Fruit fly (Drosophila melanogaster) whole organism, pupa: ENCODE data around the gene Usp5.

ENCODE experiments used
- CG10348 ChIP-seq: fragments of 200-800 bp; sonication (Bioruptor generic); IDR thresholded peaks from 2 replicates; pipeline ENCODE4 v1.3.6; 2022; ENCODE audit warnings: missing biosample characterization, missing genetic modification characterization
- CG12605 ChIP-seq: fragments of 200-800 bp; sonication (Bioruptor generic); IDR thresholded peaks from 2 replicates; pipeline ENCODE4 v1.3.6; 2022; ENCODE audit warnings: missing biosample characterization, missing genetic modification characterization
- CG13204 ChIP-seq: fragments of 200-800 bp; sonication (Bioruptor generic); optimal IDR thresholded peaks from 2 replicates; lab custom pipeline; 2018; ENCODE audit warnings: missing biosample characterization, mild to moderate bottlenecking, missing genetic modification characterization, moderate library complexity
- CG14655 ChIP-seq: fragments of 200-800 bp; sonication (Bioruptor generic); optimal IDR thresholded peaks from 3 replicates; lab custom pipeline; 2017; ENCODE audit warnings: mild to moderate bottlenecking, missing biosample characterization, missing genetic modification reagents, missing genetic modification characterization
- CG15710 ChIP-seq: fragments of 200-800 bp; sonication (Bioruptor generic); optimal IDR thresholded peaks from 2 replicates; lab custom pipeline; 2018; ENCODE audit warnings: missing biosample characterization, mild to moderate bottlenecking, missing genetic modification characterization, moderate library complexity
- CG17806 ChIP-seq: fragments of 200-800 bp; sonication (Bioruptor generic); optimal IDR thresholded peaks from 2 replicates; lab custom pipeline; 2018; ENCODE audit warnings: missing biosample characterization, mild to moderate bottlenecking, missing genetic modification characterization, moderate library complexity
- CG32121 ChIP-seq: fragments of 200-800 bp; sonication (Bioruptor generic); IDR thresholded peaks from 2 replicates; pipeline ENCODE4 v1.3.6; 2022; ENCODE audit warnings: missing biosample characterization, missing genetic modification characterization
- CG34367 ChIP-seq: fragments of 200-800 bp; sonication (Bioruptor generic); optimal IDR thresholded peaks from 2 replicates; lab custom pipeline; 2018; ENCODE audit warnings: missing biosample characterization, mild to moderate bottlenecking, missing genetic modification characterization
- CG4496 ChIP-seq: fragments of 200-800 bp; sonication (Bioruptor generic); IDR thresholded peaks from 3 replicates; pipeline ENCODE4 v1.3.6; 2022; ENCODE audit warnings: missing biosample characterization, missing genetic modification characterization
- CG8159 ChIP-seq: fragments of 200-800 bp; sonication (Bioruptor generic); optimal IDR thresholded peaks from 3 replicates; lab custom pipeline; 2018; ENCODE audit warnings: missing biosample characterization, mild to moderate bottlenecking, missing genetic modification characterization, moderate library complexity
- CG8301 ChIP-seq: fragments of 200-800 bp; sonication (Bioruptor generic); optimal IDR thresholded peaks from 2 replicates; lab custom pipeline; 2018; ENCODE audit warnings: missing biosample characterization, mild to moderate bottlenecking, missing genetic modification characterization
- CG9948 ChIP-seq: fragments of 200-800 bp; sonication (Bioruptor generic); optimal IDR thresholded peaks from 2 replicates; lab custom pipeline; 2018; ENCODE audit warnings: missing biosample characterization, mild to moderate bottlenecking, missing genetic modification characterization, moderate library complexity
- D1 ChIP-seq: fragments of 200-800 bp; sonication (Bioruptor generic); optimal IDR thresholded peaks from 2 replicates; lab custom pipeline; 2018; ENCODE audit warnings: missing biosample characterization, mild to moderate bottlenecking, missing genetic modification characterization, moderate library complexity
- EcR ChIP-seq: fragments of 200-800 bp; sonication (Bioruptor generic); optimal IDR thresholded peaks from 3 replicates; lab custom pipeline; 2019; ENCODE audit warnings: missing biosample characterization, missing genetic modification characterization, mild to moderate bottlenecking, moderate library complexity, missing genetic modification reagents
- Ets98B ChIP-seq: fragments of 200-800 bp; sonication (Bioruptor generic); IDR thresholded peaks from 2 replicates; pipeline ENCODE4 v1.3.6; 2022; ENCODE audit warnings: missing biosample characterization, missing genetic modification characterization
- Pif1A ChIP-seq: fragments of 200-800 bp; sonication (Bioruptor generic); optimal IDR thresholded peaks from 3 replicates; lab custom pipeline; 2016; ENCODE audit warnings: missing biosample characterization, missing genetic modification characterization
- Pif1B ChIP-seq: fragments of 200-800 bp; sonication (Bioruptor generic); optimal IDR thresholded peaks from 3 replicates; lab custom pipeline; 2016; ENCODE audit warnings: missing biosample characterization, missing genetic modification characterization
- Snoo ChIP-seq: fragments of 200-800 bp; sonication (Bioruptor generic); optimal IDR thresholded peaks from 3 replicates; lab custom pipeline; 2017; ENCODE audit warnings: missing biosample characterization, mild to moderate bottlenecking, missing genetic modification characterization, inconsistent platforms
- fd96Ca ChIP-seq: fragments of 200-800 bp; sonication (Bioruptor generic); IDR thresholded peaks from 3 replicates; pipeline ENCODE4 v1.3.6; 2022; ENCODE audit warnings: missing biosample characterization, missing genetic modification characterization
- gl ChIP-seq: fragments of 200-800 bp; sonication (Bioruptor generic); optimal IDR thresholded peaks from 2 replicates; lab custom pipeline; 2018; ENCODE audit warnings: missing biosample characterization, mild to moderate bottlenecking, missing genetic modification characterization
- rn ChIP-seq: fragments of 200-800 bp; sonication (Bioruptor generic); IDR thresholded peaks from 2 replicates; pipeline ENCODE4 v1.3.6; 2022; ENCODE audit warnings: missing biosample characterization, missing genetic modification characterization

Usp5 gene

dm6 chr3L:3109417-3110090 is 38.6 kb downstream of the Usp5 start:
- TF ChIP-seq CG9948 (tag; lab: Kevin White, UChicago) (peak; percentile 12), CG10348 (GFP tag; lab: Robert Waterston, UW) (no peak), Snoo (no peak), gl (tag; lab: Kevin White, UChicago) (no peak), CG15710 (tag; lab: Kevin White, UChicago) (peak; percentile 51), rn (GFP tag; lab: Robert Waterston, UW) (no peak), Ets98B (no peak), D1 (tag; lab: Kevin White, UChicago) (no peak), Pif1B (GFP tag; lab: Kevin White, UChicago) (peak; percentile 24), Pif1A (GFP tag; lab: Kevin White, UChicago) (no peak), CG8301 (tag; lab: Kevin White, UChicago) (no peak), CG4496 (GFP tag; lab: Robert Waterston, UW) (no peak), CG17806 (tag; lab: Kevin White, UChicago) (no peak), EcR (peak; percentile 43), CG8159 (tag; lab: Kevin White, UChicago) (no peak), fd96Ca (no peak), CG14655 (GFP tag; lab: Kevin White, UChicago) (no peak), CG34367 (no peak), CG12605 (GFP tag; lab: Robert Waterston, UW) (no peak), CG32121 (GFP tag; lab: Robert Waterston, UW) (no peak), CG13204 (peak; percentile 33)

dm6 chr3L:3108964-3109363 is 39.2 kb downstream of the Usp5 start:
- TF ChIP-seq CG34367, result no peak
- TF ChIP-seq CG17806 (tag; lab: Kevin White, UChicago), result no peak
- no peak for TF ChIP-seq gl (tag; lab: Kevin White, UChicago)
- no peak for TF ChIP-seq CG8159 (tag; lab: Kevin White, UChicago)
- peak; percentile 46 for TF ChIP-seq EcR
- TF ChIP-seq CG14655 (GFP tag; lab: Kevin White, UChicago), result no peak
- no peak for TF ChIP-seq Pif1B (GFP tag; lab: Kevin White, UChicago)
- no peak for TF ChIP-seq Snoo
- TF ChIP-seq, all 21 proteins: peak for 1

- TF ChIP-seq rn (GFP tag; lab: Robert Waterston, UW) (no peak), CG9948 (tag; lab: Kevin White, UChicago) (no peak), Snoo (no peak), CG13204 (no peak), CG4496 (GFP tag; lab: Robert Waterston, UW) (0 out of 3 replicates have a peak, but pooled peaks have one; percentile 12)
These were observed 40.0 kb downstream of the Usp5 start for dm6 chr3L:3108040-3108615.

dm6 chr3L:3106908-3107821 is 41.0 kb downstream of the Usp5 start, which contains the start of gene Cht7:
Cht7 (minus strand) TSS chr3L:3106958.
- TF ChIP-seq CG8301 (tag; lab: Kevin White, UChicago) (peak; percentile 81), CG12605 (GFP tag; lab: Robert Waterston, UW) (peak; percentile 71), Pif1B (GFP tag; lab: Kevin White, UChicago) (peak; percentile 77), D1 (tag; lab: Kevin White, UChicago) (no peak), CG32121 (GFP tag; lab: Robert Waterston, UW) (peak; percentile 95), CG14655 (GFP tag; lab: Kevin White, UChicago) (peak; percentile 88), CG13204 (peak; percentile 80), EcR (peak; percentile 32), fd96Ca (peak; percentile 92), CG4496 (GFP tag; lab: Robert Waterston, UW) (peak; percentile 90), CG34367 (peak; percentile 87), CG17806 (tag; lab: Kevin White, UChicago) (peak; percentile 86), CG15710 (tag; lab: Kevin White, UChicago) (peak; percentile 91), gl (tag; lab: Kevin White, UChicago) (peak; percentile 62), CG9948 (tag; lab: Kevin White, UChicago) (peak; percentile 73), Snoo (peak; percentile 64), rn (GFP tag; lab: Robert Waterston, UW) (peak; percentile 78), Pif1A (GFP tag; lab: Kevin White, UChicago) (peak; percentile 89), Ets98B (peak; percentile 89), CG8159 (tag; lab: Kevin White, UChicago) (peak; percentile 89), CG10348 (GFP tag; lab: Robert Waterston, UW) (peak; percentile 66)

- TF ChIP-seq CG17806 (tag; lab: Kevin White, UChicago) (peak; percentile 63), Snoo (no peak), CG4496 (GFP tag; lab: Robert Waterston, UW) (no peak), CG14655 (GFP tag; lab: Kevin White, UChicago) (peak; percentile 64), CG8159 (tag; lab: Kevin White, UChicago) (peak; percentile 77), gl (tag; lab: Kevin White, UChicago) (peak; percentile 13), Pif1B (GFP tag; lab: Kevin White, UChicago) (no peak), Pif1A (GFP tag; lab: Kevin White, UChicago) (peak; percentile 37), CG15710 (tag; lab: Kevin White, UChicago) (peak; percentile 74), CG10348 (GFP tag; lab: Robert Waterston, UW) (no peak), EcR (peak; percentile 40), CG9948 (tag; lab: Kevin White, UChicago) (peak; percentile 49), CG34367 (peak; percentile 64), CG8301 (tag; lab: Kevin White, UChicago) (peak; percentile 69), fd96Ca (no peak), CG12605 (GFP tag; lab: Robert Waterston, UW) (no peak), D1 (tag; lab: Kevin White, UChicago) (no peak), CG32121 (GFP tag; lab: Robert Waterston, UW) (no peak), Ets98B (no peak), rn (GFP tag; lab: Robert Waterston, UW) (no peak), CG13204 (peak; percentile 7)
- TF ChIP-seq, all 21 proteins: peak for 11
These were observed 42.0 kb downstream of the Usp5 start for dm6 chr3L:3106146-3106545.
